Worm (Caenorhabditis elegans): ENCODE results near the gene srg-45.
A peak's percentile ranks its signal among the peaks of the same experiment; 100 is the strongest.

srg-45 gene

ce11 chrV:12291587-12291986 is 15.7 kb upstream of the srg-45 start, which contains the start of the genes srpa-68 and srh-16 (continued):
- TF ChIP-seq ztf-6 (GFP tag; IDR thresholded peaks at IDR 0.05) = no peak
- TF ChIP-seq sdz-38 (tag; optimal IDR thresholded peaks at IDR 0.05) = no peak
- TF ChIP-seq F37B4.10 (GFP tag; IDR thresholded peaks at IDR 0.05) = no peak
- peak; percentile 65 for TF ChIP-seq snpc-1.3 (tag; optimal IDR thresholded peaks at IDR 0.05; ENCODE audit: insufficient read depth)
- no peak for TF ChIP-seq T07F8.4 (tag; optimal IDR thresholded peaks at IDR 0.05)
- peak; percentile 65 for TF ChIP-seq hmg-1.2 (GFP tag; IDR thresholded peaks at IDR 0.05)
- TF ChIP-seq attf-6 (GFP tag; IDR thresholded peaks at IDR 0.05) = 0 out of 2 replicates have a peak, but pooled peaks have one; percentile 34
- TF ChIP-seq K11D2.4 (GFP tag; IDR thresholded peaks at IDR 0.05) = peak; percentile 74; the same call in 1 of the 2 replicates
- no peak for TF ChIP-seq B0019.2 (GFP tag; conservative IDR thresholded peaks at IDR 0.05)
- no peak for TF ChIP-seq ama-1 (optimal IDR thresholded peaks at IDR 0.05)
- no peak for TF ChIP-seq ama-1 (GFP tag; optimal IDR thresholded peaks at IDR 0.05)
- TF ChIP-seq lag-1 (GFP tag; IDR thresholded peaks at IDR 0.05) = no peak
- peak; percentile 88 for TF ChIP-seq lin-40 (tag; optimal IDR thresholded peaks at IDR 0.05)
- TF ChIP-seq ets-4 (GFP tag; optimal IDR thresholded peaks at IDR 0.05) = no peak
- no peak for TF ChIP-seq hsf-1 (GFP tag; IDR thresholded peaks at IDR 0.05)
- peak; percentile 93 for TF ChIP-seq Y56A3A.18 (GFP tag; IDR thresholded peaks at IDR 0.05)
- TF ChIP-seq egrh-3 (GFP tag; IDR thresholded peaks at IDR 0.05) = 0 out of 2 replicates have a peak, but pooled peaks have one; percentile 31
- TF ChIP-seq chd-7 (tag; optimal IDR thresholded peaks at IDR 0.05) = no peak
- peak; percentile 58 for TF ChIP-seq madf-10 (tag; optimal IDR thresholded peaks at IDR 0.05)
- TF ChIP-seq ztf-3 (GFP tag; optimal IDR thresholded peaks at IDR 0.05) = no peak
- TF ChIP-seq let-607 (tag; optimal IDR thresholded peaks at IDR 0.05) = peak; percentile 82 to 94
- peak; percentile 84 for TF ChIP-seq ekl-4 (GFP tag; IDR thresholded peaks at IDR 0.05)
- peak; percentile 82 for TF ChIP-seq F23B12.7 (tag; optimal IDR thresholded peaks at IDR 0.05; ENCODE audit: insufficient read depth)
- TF ChIP-seq aptf-2 (GFP tag; conservative IDR thresholded peaks at IDR 0.05) = no peak
- no peak for TF ChIP-seq ztf-25 (GFP tag; IDR thresholded peaks at IDR 0.05)
- TF ChIP-seq F52B5.7 (tag; optimal IDR thresholded peaks at IDR 0.05) = no peak
- TF ChIP-seq ceh-100 (GFP tag; IDR thresholded peaks at IDR 0.05) = peak; percentile 66
- peak; percentile 85 for TF ChIP-seq nfyb-1 (GFP tag; IDR thresholded peaks at IDR 0.05)
- TF ChIP-seq hlh-26 (GFP tag; conservative IDR thresholded peaks at IDR 0.05) = no peak
- TF ChIP-seq repo-1 (tag; optimal IDR thresholded peaks at IDR 0.05) = peak; percentile 70
- peak in 1 of 2 experiments; percentile 30 for TF ChIP-seq rec-8 (tag; optimal IDR thresholded peaks at IDR 0.05)
- peak; percentile 68 for TF ChIP-seq lsl-1 (GFP tag; optimal IDR thresholded peaks at IDR 0.05)
- TF ChIP-seq F57A8.1 (GFP tag; optimal IDR thresholded peaks at IDR 0.05) = no peak
- TF ChIP-seq nfya-2 (GFP tag; IDR thresholded peaks at IDR 0.05) = no peak
- no peak for TF ChIP-seq lsy-27 (tag; optimal IDR thresholded peaks at IDR 0.05; ENCODE audit: borderline replicate concordance, insufficient read depth)
- TF ChIP-seq ZK185.1 (tag; optimal IDR thresholded peaks at IDR 0.05; ENCODE audit: poor library complexity, severe bottlenecking) = peak; percentile 66
- no peak for TF ChIP-seq nfya-1 (tag; optimal IDR thresholded peaks at IDR 0.05; ENCODE audit: borderline replicate concordance, insufficient read depth)
- peak; percentile 23 for TF ChIP-seq unc-130 (GFP tag; optimal IDR thresholded peaks at IDR 0.05)
- TF ChIP-seq zim-3 (tag; optimal IDR thresholded peaks at IDR 0.05) = no peak
- peak; percentile 74 to 97 (median 91) for TF ChIP-seq lin-35 (GFP tag; optimal IDR thresholded peaks at IDR 0.05)
- no peak for TF ChIP-seq bed-1 (GFP tag; IDR thresholded peaks at IDR 0.05)
- TF ChIP-seq snpc-1.1 (tag; optimal IDR thresholded peaks at IDR 0.05; ENCODE audit: insufficient read depth) = peak; percentile 52
- peak; percentile 87 for TF ChIP-seq efl-1 (GFP tag; optimal IDR thresholded peaks at IDR 0.05)
- TF ChIP-seq mcd-1 (GFP tag; IDR thresholded peaks at IDR 0.05) = peak; percentile 91
- peak; percentile 73 for TF ChIP-seq him-1 (tag; optimal IDR thresholded peaks at IDR 0.05)
- 0 out of 2 replicates have a peak, but pooled peaks have one; percentile 41 for TF ChIP-seq lir-1 (GFP tag; conservative IDR thresholded peaks at IDR 0.05)
- TF ChIP-seq athp-1 (tag; optimal IDR thresholded peaks at IDR 0.05) = no peak

Measured in whole organism, young adult.